Worm (Caenorhabditis elegans) whole organism, late embryonic: ENCODE measurements around the gene C49F8.1.

ENCODE experiments used
- F13H6.1 ChIP-seq: sonication (generic microtip); optimal IDR thresholded peaks from 2 replicates; lab custom pipeline; 2016; ENCODE audit warnings: missing genetic modification characterization, missing compliant biosample characterization
- ama-1 ChIP-seq: fragments of 150-350 bp; optimal IDR thresholded peaks from 2 replicates; lab custom pipeline; 2014
- ceh-18 ChIP-seq: sonication (generic microtip); optimal IDR thresholded peaks from 2 replicates; lab custom pipeline; 2016; ENCODE audit warnings: missing genetic modification characterization, missing compliant biosample characterization
- ceh-2 ChIP-seq: sonication (generic microtip); optimal IDR thresholded peaks from 2 replicates; lab custom pipeline; 2016; ENCODE audit warnings: missing genotype, missing genetic modification characterization, missing compliant biosample characterization
- ceh-9 ChIP-seq: sonication (generic microtip); optimal IDR thresholded peaks from 2 replicates; lab custom pipeline; 2016; ENCODE audit warnings: mild to moderate bottlenecking, missing genetic modification characterization, inconsistent platforms, missing compliant biosample characterization
- ets-4 ChIP-seq: sonication (generic microtip); optimal IDR thresholded peaks from 2 replicates; lab custom pipeline; 2016; ENCODE audit warnings: missing genetic modification characterization, missing compliant biosample characterization
- lim-6 ChIP-seq: sonication (generic microtip); optimal IDR thresholded peaks from 2 replicates; lab custom pipeline; 2016; ENCODE audit warnings: missing genetic modification characterization, missing compliant biosample characterization
- lin-11 ChIP-seq: fragments of 200-800 bp; sonication (Bioruptor generic); optimal IDR thresholded peaks from 2 replicates; lab custom pipeline; 2018; ENCODE audit warnings: mild to moderate bottlenecking, missing genetic modification characterization, missing compliant biosample characterization
- nfya-1 ChIP-seq: sonication (generic microtip); optimal IDR thresholded peaks from 2 replicates; lab custom pipeline; 2017; ENCODE audit warnings: missing genetic modification characterization, mild to moderate bottlenecking, missing compliant biosample characterization, antibody characterized with exemption, moderate library complexity
- nhr-11 ChIP-seq: fragments of 150-350 bp; optimal IDR thresholded peaks from 2 replicates; lab custom pipeline; 2014; ENCODE audit warnings: missing biosample characterization, missing genetic modification characterization
- pag-3 ChIP-seq: sonication (generic microtip); optimal IDR thresholded peaks from 2 replicates; lab custom pipeline; 2016; ENCODE audit warnings: missing compliant biosample characterization, missing genetic modification characterization, borderline replicate concordance
- pqm-1 ChIP-seq: sonication (generic microtip); optimal IDR thresholded peaks from 2 replicates; lab custom pipeline; 2016; ENCODE audit warnings: missing genetic modification characterization, missing compliant biosample characterization
- unc-42 ChIP-seq: sonication (generic microtip); optimal IDR thresholded peaks from 2 replicates; lab custom pipeline; 2016; ENCODE audit warnings: missing genotype, missing genetic modification characterization, missing compliant biosample characterization

- no peak for TF ChIP-seq nhr-11 (tag; lab: Kevin White, UChicago)
- TF ChIP-seq F13H6.1 (tag; lab: Kevin White, UChicago), result no peak
- no peak for TF ChIP-seq ceh-18 (tag; lab: Kevin White, UChicago)
- no peak for TF ChIP-seq ceh-9
- no peak for TF ChIP-seq lin-11 (tag; lab: Kevin White, UChicago)
- no peak for TF ChIP-seq pqm-1 (tag; lab: Kevin White, UChicago)
- TF ChIP-seq nfya-1 (tag; lab: Kevin White, UChicago), result no peak
- TF ChIP-seq ceh-2 (tag; lab: Kevin White, UChicago), result no peak
- TF ChIP-seq ama-1 (lab: Kevin White, UChicago), result no peak
- TF ChIP-seq pag-3 (tag; lab: Kevin White, UChicago), result no peak
- TF ChIP-seq unc-42 (tag; lab: Kevin White, UChicago), result no peak
- no peak for TF ChIP-seq ets-4
- no peak for TF ChIP-seq lim-6 (tag; lab: Kevin White, UChicago)
Measured at ce11 chrX:13354672-13355407, 10.0 kb downstream of the C49F8.1 start.
